Worm (Caenorhabditis elegans) whole organism, L4 larva: ENCODE data around the gene mnm-2.

Source experiments
- F10B5.3 ChIP-seq: sonication (generic microtip); optimal IDR thresholded peaks from 2 replicates; lab custom pipeline; 2016; ENCODE audit warnings: mild to moderate bottlenecking, missing genetic modification characterization, missing compliant biosample characterization
- F37D6.2 ChIP-seq: sonication (generic microtip); optimal IDR thresholded peaks from 2 replicates; lab custom pipeline; 2016; ENCODE audit warnings: mild to moderate bottlenecking, missing genetic modification characterization, missing compliant biosample characterization
- R02D3.7 ChIP-seq: fragments of 150-350 bp; sonication (generic microtip); optimal IDR thresholded peaks from 3 replicates; lab custom pipeline; 2014; ENCODE audit warnings: missing biosample characterization, missing genetic modification characterization
- Y75B8A.6 ChIP-seq: fragments of 200-800 bp; sonication (Bioruptor generic); IDR thresholded peaks from 2 replicates; pipeline ENCODE4 v1.3.6; 2022; ENCODE audit warnings: missing genetic modification reagents, missing genetic modification characterization, missing compliant biosample characterization
- ceh-28 ChIP-seq: fragments of 150-350 bp; optimal IDR thresholded peaks from 2 replicates; lab custom pipeline; 2014; ENCODE audit warnings: missing biosample characterization, missing genetic modification reagents, missing genetic modification characterization
- ceh-44 ChIP-seq: fragments of 200-800 bp; sonication (Bioruptor generic); IDR thresholded peaks from 2 replicates; pipeline ENCODE4 v1.3.6; 2022; ENCODE audit warnings: missing genetic modification reagents, missing genetic modification characterization, missing compliant biosample characterization
- cey-2 ChIP-seq: sonication (generic microtip); optimal IDR thresholded peaks from 3 replicates; lab custom pipeline; 2017; ENCODE audit warnings: missing genetic modification characterization, mild to moderate bottlenecking, missing compliant biosample characterization, antibody characterized with exemption, borderline replicate concordance; ENCODE audit not compliant: insufficient read depth
- daf-12 ChIP-seq: fragments of 150-350 bp; optimal IDR thresholded peaks from 2 replicates; lab custom pipeline; 2014; ENCODE audit warnings: missing biosample characterization, missing genetic modification reagents, missing genetic modification characterization
- daf-16 ChIP-seq, 3 experiments: sonication (generic microtip); optimal IDR thresholded peaks; 2 replicates each; lab custom pipeline; 2016 to 2017; ENCODE audit warnings: missing genetic modification characterization in 3 of 3, missing genetic modification reagents in 3 of 3, mild to moderate bottlenecking in 2 of 3, missing compliant biosample characterization in 2 of 3, missing biosample characterization in 1 of 3, moderate library complexity in 1 of 3
- daf-19 ChIP-seq: fragments of 200-800 bp; sonication (Bioruptor generic); conservative IDR thresholded peaks from 2 replicates; pipeline ENCODE4 v1.3.6; 2022; ENCODE audit warnings: missing genetic modification characterization, missing compliant biosample characterization
- daf-8 ChIP-seq: fragments of 200-800 bp; sonication (Bioruptor generic); IDR thresholded peaks from 2 replicates; pipeline ENCODE4 v1.3.6; 2022; ENCODE audit warnings: missing genetic modification characterization, missing compliant biosample characterization
- dmd-6 ChIP-seq: fragments of 200-800 bp; sonication (Bioruptor generic); IDR thresholded peaks from 2 replicates; pipeline ENCODE4 v1.3.6; 2022; ENCODE audit warnings: missing genetic modification reagents, missing genetic modification characterization, missing compliant biosample characterization
- dmd-8 ChIP-seq: fragments of 200-800 bp; sonication (Bioruptor generic); IDR thresholded peaks from 2 replicates; pipeline ENCODE4 v1.3.6; 2022; ENCODE audit warnings: missing genetic modification characterization, missing compliant biosample characterization
- dpl-1 ChIP-seq: fragments of 150-350 bp; optimal IDR thresholded peaks from 2 replicates; lab custom pipeline; 2014; ENCODE audit warnings: missing biosample characterization, missing genetic modification reagents, missing genetic modification characterization
- egl-27 ChIP-seq: sonication (generic microtip); optimal IDR thresholded peaks from 3 replicates; lab custom pipeline; 2017; ENCODE audit warnings: missing biosample characterization, missing genetic modification reagents, missing genetic modification characterization
- fos-1 ChIP-seq: fragments of 150-350 bp; optimal IDR thresholded peaks from 2 replicates; lab custom pipeline; 2014; ENCODE audit warnings: missing biosample characterization, missing genetic modification characterization
- hlh-11 ChIP-seq: fragments of 200-800 bp; sonication (Bioruptor generic); optimal IDR thresholded peaks from 2 replicates; lab custom pipeline; 2018; ENCODE audit warnings: mild to moderate bottlenecking, missing genetic modification characterization, missing compliant biosample characterization
- hlh-30 ChIP-seq: sonication (generic microtip); optimal IDR thresholded peaks from 2 replicates; lab custom pipeline; 2017; ENCODE audit warnings: antibody characterized with exemption, mild to moderate bottlenecking, missing genetic modification characterization, missing compliant biosample characterization; ENCODE audit not compliant: insufficient read depth
- hmg-1.1 ChIP-seq: fragments of 200-800 bp; sonication (Bioruptor generic); IDR thresholded peaks from 2 replicates; pipeline ENCODE4 v1.3.6; 2022; ENCODE audit warnings: missing genetic modification reagents, missing genetic modification characterization, missing compliant biosample characterization
- jun-1 ChIP-seq: fragments of 150-350 bp; optimal IDR thresholded peaks from 2 replicates; lab custom pipeline; 2014; ENCODE audit warnings: missing biosample characterization, missing genetic modification reagents, missing genetic modification characterization
- lim-7 ChIP-seq: fragments of 200-800 bp; sonication (Bioruptor generic); IDR thresholded peaks from 2 replicates; pipeline ENCODE4 v1.3.6; 2022; ENCODE audit warnings: missing genetic modification characterization, missing compliant biosample characterization
- lin-13 ChIP-seq: fragments of 150-350 bp; optimal IDR thresholded peaks from 2 replicates; lab custom pipeline; 2014; ENCODE audit warnings: missing biosample characterization, missing genetic modification reagents, missing genetic modification characterization
- lin-38 ChIP-seq: fragments of 200-800 bp; sonication (Bioruptor generic); IDR thresholded peaks from 2 replicates; pipeline ENCODE4 v1.3.6; 2022; ENCODE audit warnings: missing genetic modification reagents, missing genetic modification characterization, missing compliant biosample characterization
- mep-1 ChIP-seq: fragments of 150-350 bp; sonication (generic microtip); optimal IDR thresholded peaks from 3 replicates; lab custom pipeline; 2014; ENCODE audit warnings: missing biosample characterization, missing genetic modification characterization
- mxl-2 ChIP-seq: fragments of 200-800 bp; sonication (Bioruptor generic); conservative IDR thresholded peaks from 2 replicates; pipeline ENCODE4 v1.3.6; 2022; ENCODE audit warnings: missing genetic modification reagents, missing genetic modification characterization, missing compliant biosample characterization
- mxl-3 ChIP-seq: fragments of 200-800 bp; sonication (Bioruptor generic); optimal IDR thresholded peaks from 2 replicates; lab custom pipeline; 2018; ENCODE audit warnings: mild to moderate bottlenecking, missing genetic modification characterization, missing compliant biosample characterization
- nhr-10 ChIP-seq: fragments of 150-350 bp; optimal IDR thresholded peaks from 2 replicates; lab custom pipeline; 2014; ENCODE audit warnings: missing biosample characterization, missing genetic modification characterization
- nhr-11 ChIP-seq: fragments of 150-350 bp; optimal IDR thresholded peaks from 2 replicates; lab custom pipeline; 2014; ENCODE audit warnings: missing biosample characterization, missing genetic modification characterization
- nhr-111 ChIP-seq: fragments of 200-800 bp; sonication (Bioruptor generic); optimal IDR thresholded peaks from 2 replicates; lab custom pipeline; 2018; ENCODE audit warnings: mild to moderate bottlenecking, missing genetic modification characterization, missing compliant biosample characterization
- nhr-237 ChIP-seq: sonication (generic microtip); optimal IDR thresholded peaks from 2 replicates; lab custom pipeline; 2017; ENCODE audit warnings: missing biosample characterization, missing genetic modification characterization
- nhr-48 ChIP-seq: sonication (generic microtip); optimal IDR thresholded peaks from 2 replicates; lab custom pipeline; 2016; ENCODE audit warnings: mild to moderate bottlenecking, missing genetic modification characterization, missing compliant biosample characterization
- nhr-76 ChIP-seq: fragments of 150-350 bp; optimal IDR thresholded peaks from 2 replicates; lab custom pipeline; 2014; ENCODE audit warnings: missing biosample characterization, missing genetic modification characterization
- nhr-77 ChIP-seq: fragments of 150-350 bp; optimal IDR thresholded peaks from 2 replicates; lab custom pipeline; 2014; ENCODE audit warnings: missing biosample characterization, missing genetic modification characterization
- pha-4 ChIP-seq, 2 experiments: fragments of 150-350 bp in 1 of 2; fragments of 200-800 bp in 1 of 2; sonication (Bioruptor generic) in 1 of 2; IDR thresholded peaks in 1 of 2; optimal IDR thresholded peaks in 1 of 2; 2 replicates each; pipeline versions ENCODE4 v1.3.6 to Lab custom; 2014 to 2022; ENCODE audit warnings: missing genetic modification characterization in 2 of 2, missing genetic modification reagents in 2 of 2, missing biosample characterization in 1 of 2, missing compliant biosample characterization in 1 of 2
- rbr-2 ChIP-seq: sonication (generic microtip); optimal IDR thresholded peaks from 2 replicates; lab custom pipeline; 2016; ENCODE audit warnings: missing genotype, missing genetic modification characterization, missing compliant biosample characterization
- unc-130 ChIP-seq: sonication (generic microtip); optimal IDR thresholded peaks from 2 replicates; lab custom pipeline; 2016; ENCODE audit warnings: missing genetic modification reagents, missing genetic modification characterization, missing compliant biosample characterization
- unc-62 ChIP-seq, 3 experiments: fragments of 150-350 bp in 1 of 3; sonication (generic microtip); optimal IDR thresholded peaks in 2 of 3; peaks in 1 of 3; 1 replicate in 1 of 3; 2 replicates in 2 of 3; lab custom pipeline; 2014 to 2017; ENCODE audit warnings: missing biosample characterization in 3 of 3, missing genetic modification characterization in 3 of 3, missing genetic modification reagents in 3 of 3, missing genotype in 1 of 3
- vab-7 ChIP-seq: fragments of 200-800 bp; sonication (Bioruptor generic); IDR thresholded peaks from 2 replicates; pipeline ENCODE4 v1.3.6; 2022; ENCODE audit warnings: missing genetic modification reagents, missing genetic modification characterization, missing compliant biosample characterization
- zfp-2 ChIP-seq: sonication (generic microtip); optimal IDR thresholded peaks from 2 replicates; lab custom pipeline; 2016; ENCODE audit warnings: mild to moderate bottlenecking, missing genetic modification characterization, missing compliant biosample characterization
- ztf-11 ChIP-seq: fragments of 150-350 bp; optimal IDR thresholded peaks from 2 replicates; lab custom pipeline; 2014; ENCODE audit warnings: missing biosample characterization, missing genetic modification characterization

mnm-2 gene

ce11 chrX:7437949-7438348 is 13.2 kb upstream of the mnm-2 start, which contains the start of gene C01C10.2:
Gene C01C10.2 (minus strand): TSS chrX:7438118.
- TF ChIP-seq unc-62 (GFP tag; optimal IDR thresholded peaks at IDR 0.05 in 1 of 2; lab: Kevin White, UChicago) (peak in 1 of 2 experiments; percentile 25), unc-62 (tag; optimal IDR thresholded peaks at IDR 0.05; lab: Kevin White, UChicago) (no peak), cey-2 (tag; lab: Kevin White, UChicago) (no peak)

- TF ChIP-seq unc-62 (GFP tag; optimal IDR thresholded peaks at IDR 0.05 in 1 of 2; lab: Kevin White, UChicago): peak in 1 of 2 experiments; percentile 76
- TF ChIP-seq unc-62 (tag; optimal IDR thresholded peaks at IDR 0.05; lab: Kevin White, UChicago): no peak
- peak; percentile 74 for TF ChIP-seq hlh-30
- TF ChIP-seq dmd-8 (GFP tag; lab: Robert Waterston, UW): no peak
Measured at ce11 chrX:7436912-7437311, 12.2 kb upstream of the mnm-2 start.

ce11 chrX:7433269-7433668 is 8.6 kb upstream of the mnm-2 start, which contains the start of gene clc-5:
Gene clc-5 (plus strand): TSS chrX:7433569.
- no peak for TF ChIP-seq nhr-111
- no peak for TF ChIP-seq unc-62 (GFP tag; optimal IDR thresholded peaks at IDR 0.05 in 1 of 2; lab: Kevin White, UChicago)
- TF ChIP-seq unc-62 (tag; optimal IDR thresholded peaks at IDR 0.05; lab: Kevin White, UChicago): no peak
- TF ChIP-seq pha-4 (GFP tag; IDR thresholded peaks at IDR 0.05; lab: Robert Waterston, UW): no peak
- TF ChIP-seq pha-4 (tag; optimal IDR thresholded peaks at IDR 0.05; lab: Kevin White, UChicago): no peak
- TF ChIP-seq lin-13 (GFP tag; lab: Kevin White, UChicago): no peak
- no peak for TF ChIP-seq unc-130 (GFP tag; lab: Kevin White, UChicago)
- TF ChIP-seq ceh-28 (tag; lab: Kevin White, UChicago): no peak
- TF ChIP-seq lin-38 (GFP tag; lab: Robert Waterston, UW): no peak
- no peak for TF ChIP-seq rbr-2 (tag; lab: Kevin White, UChicago)
- no peak for TF ChIP-seq dpl-1
- TF ChIP-seq nhr-48 (tag; lab: Kevin White, UChicago): no peak
- TF ChIP-seq hlh-11: no peak
- TF ChIP-seq daf-19 (GFP tag; lab: Robert Waterston, UW): no peak
- TF ChIP-seq fos-1: no peak
- TF ChIP-seq hmg-1.1 (GFP tag; lab: Robert Waterston, UW): no peak
- no peak for TF ChIP-seq daf-8 (GFP tag; lab: Robert Waterston, UW)
- TF ChIP-seq ceh-44 (GFP tag; lab: Robert Waterston, UW): no peak
- no peak for TF ChIP-seq mxl-2 (GFP tag; lab: Robert Waterston, UW)
- no peak for TF ChIP-seq nhr-10 (tag; lab: Kevin White, UChicago)
- no peak for TF ChIP-seq egl-27
- no peak for TF ChIP-seq nhr-11 (tag; lab: Kevin White, UChicago)

- TF ChIP-seq cey-2 (tag; lab: Kevin White, UChicago) (no peak), mxl-3 (no peak), nhr-77 (tag; lab: Kevin White, UChicago) (no peak), ceh-44 (GFP tag; lab: Robert Waterston, UW) (no peak), nhr-76 (tag; lab: Kevin White, UChicago) (no peak), vab-7 (no peak)
Measured at ce11 chrX:7431165-7431564, 6.5 kb upstream of the mnm-2 start, which contains the start of gene clc-2. Gene clc-2 (plus strand): TSS chrX:7431465.

ce11 chrX:7430483-7430882 is 5.8 kb upstream of the mnm-2 start:
- TF ChIP-seq cey-2 (tag; lab: Kevin White, UChicago) (no peak), ztf-11 (tag; lab: Kevin White, UChicago) (no peak), nhr-76 (tag; lab: Kevin White, UChicago) (no peak), jun-1 (tag; lab: Kevin White, UChicago) (no peak), Y75B8A.6 (no peak), nhr-111 (no peak), lim-7 (GFP tag; lab: Robert Waterston, UW) (no peak), zfp-2 (tag; lab: Kevin White, UChicago) (no peak), lin-13 (GFP tag; lab: Kevin White, UChicago) (no peak), mxl-2 (GFP tag; lab: Robert Waterston, UW) (no peak), F37D6.2 (tag; lab: Kevin White, UChicago) (no peak), hlh-11 (peak; percentile 20), daf-12 (tag; lab: Kevin White, UChicago) (no peak), dmd-6 (GFP tag; lab: Robert Waterston, UW) (no peak), hlh-30 (peak; percentile 45), nhr-237 (tag; lab: Kevin White, UChicago) (no peak), F10B5.3 (no peak), unc-62 (GFP tag; optimal IDR thresholded peaks at IDR 0.05 in 1 of 2; lab: Kevin White, UChicago) (no peak), unc-62 (tag; optimal IDR thresholded peaks at IDR 0.05; lab: Kevin White, UChicago) (no peak), daf-16 (GFP tag; optimal IDR thresholded peaks at IDR 0.05; lab: Kevin White, UChicago) (no peak), daf-16 (tag; optimal IDR thresholded peaks at IDR 0.05; lab: Kevin White, UChicago) (no peak), R02D3.7 (tag; lab: Kevin White, UChicago) (no peak), mep-1 (no peak), daf-19 (GFP tag; lab: Robert Waterston, UW) (no peak), pha-4 (GFP tag; IDR thresholded peaks at IDR 0.05; lab: Robert Waterston, UW) (no peak), pha-4 (tag; optimal IDR thresholded peaks at IDR 0.05; lab: Kevin White, UChicago) (no peak)
